Worm (Caenorhabditis elegans): ENCODE data around the gene apm-3.

The apm-3 gene

ce11 chrX:927632-928031 is 27.1 kb upstream of the apm-3 start:
- no peak for TF ChIP-seq akir-1 (GFP tag; optimal IDR thresholded peaks at IDR 0.05)
- TF ChIP-seq nhr-27 (tag; optimal IDR thresholded peaks at IDR 0.05), result no peak
- no peak for TF ChIP-seq zim-3 (tag; optimal IDR thresholded peaks at IDR 0.05)

ce11 chrX:932874-933273 is 21.9 kb upstream of the apm-3 start:
- no peak for TF ChIP-seq B0035.1 (tag; optimal IDR thresholded peaks at IDR 0.05)
- 0 out of 2 replicates have a peak, but pooled peaks have one; percentile 45 for TF ChIP-seq K11D2.4 (GFP tag; IDR thresholded peaks at IDR 0.05)
- TF ChIP-seq lsy-27 (tag; optimal IDR thresholded peaks at IDR 0.05; ENCODE audit: borderline replicate concordance, insufficient read depth), result no peak
- no peak for TF ChIP-seq hrde-1 (tag; optimal IDR thresholded peaks at IDR 0.05; ENCODE audit: borderline replicate concordance)
- TF ChIP-seq lir-1 (GFP tag; conservative IDR thresholded peaks at IDR 0.05), result no peak
- no peak for TF ChIP-seq F10E7.11 (tag; optimal IDR thresholded peaks at IDR 0.05)
- TF ChIP-seq ceh-27 (GFP tag; optimal IDR thresholded peaks at IDR 0.05), result peak; percentile 0
- no peak for TF ChIP-seq ama-1 (optimal IDR thresholded peaks at IDR 0.05)
- TF ChIP-seq ama-1 (GFP tag; optimal IDR thresholded peaks at IDR 0.05), result no peak
- no peak for TF ChIP-seq tbx-9 (tag; optimal IDR thresholded peaks at IDR 0.05; ENCODE audit: borderline replicate concordance)
- no peak for TF ChIP-seq chd-7 (tag; optimal IDR thresholded peaks at IDR 0.05)
- TF ChIP-seq athp-1 (tag; optimal IDR thresholded peaks at IDR 0.05), result no peak
- TF ChIP-seq hmg-1.2 (GFP tag; IDR thresholded peaks at IDR 0.05), result peak; percentile 4; the same call in 1 of the 2 replicates
- no peak for TF ChIP-seq F55B11.4 (tag; optimal IDR thresholded peaks at IDR 0.05; ENCODE audit: borderline replicate concordance, insufficient read depth)

ce11 chrX:933504-933903 is 21.3 kb upstream of the apm-3 start, which contains the start of gene F35H12.1:
TSS of gene F35H12.1 (plus strand) at chrX:933804.
- TF ChIP-seq cebp-2 (GFP tag; IDR thresholded peaks at IDR 0.05), result no peak
- no peak for TF ChIP-seq ceh-91 (GFP tag; IDR thresholded peaks at IDR 0.05)
- no peak for TF ChIP-seq ceh-27 (GFP tag; optimal IDR thresholded peaks at IDR 0.05)
- no peak for TF ChIP-seq lag-1 (GFP tag; IDR thresholded peaks at IDR 0.05)
- no peak for TF ChIP-seq lin-40 (tag; optimal IDR thresholded peaks at IDR 0.05)
- TF ChIP-seq hrde-1 (tag; optimal IDR thresholded peaks at IDR 0.05; ENCODE audit: borderline replicate concordance), result no peak

DNA sequence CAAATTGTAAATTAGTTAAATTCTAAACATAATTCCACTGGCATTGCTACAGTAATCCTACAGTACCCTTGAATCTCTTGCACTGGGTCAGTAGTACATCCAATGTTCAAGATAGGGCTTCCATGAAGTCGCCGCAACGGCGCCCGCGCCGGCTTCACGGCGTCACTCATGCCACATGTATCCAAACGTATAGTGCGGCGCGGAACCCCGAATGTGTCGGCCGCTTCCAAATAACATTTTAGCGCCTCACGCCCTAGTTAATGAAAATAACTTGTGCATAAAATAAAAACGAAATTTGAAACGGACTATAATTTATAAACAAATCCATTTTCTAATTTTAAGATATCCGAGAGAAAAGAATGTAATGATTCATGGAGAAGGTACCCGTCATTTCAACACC is 18.8 kb upstream of the apm-3 start:
- TF ChIP-seq lin-40 (tag; optimal IDR thresholded peaks at IDR 0.05), result no peak
- TF ChIP-seq Y79H2A.3 (GFP tag; conservative IDR thresholded peaks at IDR 0.05), result no peak
- TF ChIP-seq snpc-4 (GFP tag; optimal IDR thresholded peaks at IDR 0.05), result no peak
- peak in 3 of 4 experiments; percentile 56 to 93 (median 92) for TF ChIP-seq snpc-4 (tag; optimal IDR thresholded peaks at IDR 0.05)
- no peak for TF ChIP-seq ama-1 (optimal IDR thresholded peaks at IDR 0.05)
- TF ChIP-seq ama-1 (GFP tag; optimal IDR thresholded peaks at IDR 0.05), result no peak
- no peak for TF ChIP-seq F55B11.4 (tag; optimal IDR thresholded peaks at IDR 0.05; ENCODE audit: borderline replicate concordance, insufficient read depth)
- no peak for TF ChIP-seq unc-62 (GFP tag; optimal IDR thresholded peaks at IDR 0.05)
- no peak for TF ChIP-seq lir-1 (GFP tag; conservative IDR thresholded peaks at IDR 0.05)
- no peak for TF ChIP-seq nfya-1 (tag; optimal IDR thresholded peaks at IDR 0.05; ENCODE audit: borderline replicate concordance, insufficient read depth)
- no peak for TF ChIP-seq unc-130 (GFP tag; optimal IDR thresholded peaks at IDR 0.05)
- TF ChIP-seq hmg-1.2 (GFP tag; IDR thresholded peaks at IDR 0.05), result peak; percentile 47; the same call in 1 of the 2 replicates
- TF ChIP-seq aptf-3 (GFP tag; IDR thresholded peaks at IDR 0.05), result no peak
- no peak for TF ChIP-seq B0035.1 (tag; optimal IDR thresholded peaks at IDR 0.05)
- no peak for TF ChIP-seq T07F8.4 (tag; optimal IDR thresholded peaks at IDR 0.05)
- TF ChIP-seq attf-5 (GFP tag; optimal IDR thresholded peaks at IDR 0.05), result no peak
- no peak for TF ChIP-seq rcor-1 (GFP tag; IDR thresholded peaks at IDR 0.05)
- TF ChIP-seq akir-1 (GFP tag; optimal IDR thresholded peaks at IDR 0.05), result no peak
